Fruit fly (Drosophila melanogaster): ENCODE results near the gene Pi4KIIalpha.

Gene Pi4KIIalpha

dm6 chr3R:5563420-5563819 is at the start of gene Pi4KIIalpha:
TSS of gene Pi4KIIalpha (minus strand) at chr3R:5563652.
- TF ChIP-seq psq (optimal IDR thresholded peaks at IDR 0.05), result no peak

DNA sequence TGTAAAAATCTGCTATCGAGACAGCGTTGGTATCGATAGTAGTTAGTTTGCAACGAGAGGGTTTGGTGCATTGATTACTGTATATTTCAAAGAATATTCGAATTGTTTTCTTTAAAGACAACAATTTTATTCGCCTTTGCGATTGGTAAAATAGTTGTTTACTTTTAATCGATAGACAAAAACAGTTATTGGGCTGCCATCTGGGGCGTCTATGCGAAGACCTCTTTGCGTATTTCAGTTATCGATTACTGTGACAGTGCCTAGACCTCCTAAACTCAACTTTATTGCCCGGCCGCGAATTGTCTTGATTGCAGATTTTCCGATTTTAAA is 49.6 kb upstream of the Pi4KIIalpha start, which contains the start of gene Atu:
Gene Atu (plus strand): TSS at position 245 of the 330 bp plus-strand sequence.
- TF ChIP-seq psq (optimal IDR thresholded peaks at IDR 0.05) (no peak), Sin3A (optimal IDR thresholded peaks at IDR 0.05) (no peak), insv (optimal IDR thresholded peaks at IDR 0.05) (no peak), h (optimal IDR thresholded peaks at IDR 0.05) (no peak), ttk (optimal IDR thresholded peaks at IDR 0.05) (no peak), Myc (optimal IDR thresholded peaks at IDR 0.05) (no peak)

- TF ChIP-seq ttk (optimal IDR thresholded peaks at IDR 0.05) (no peak), insv (optimal IDR thresholded peaks at IDR 0.05) (no peak), h (optimal IDR thresholded peaks at IDR 0.05) (no peak)
Observed at dm6 chr3R:5612372-5613113, 49.1 kb upstream of the Pi4KIIalpha start, which contains the start of gene Rga. TSS of gene Rga (minus strand) at chr3R:5613112.

DNA sequence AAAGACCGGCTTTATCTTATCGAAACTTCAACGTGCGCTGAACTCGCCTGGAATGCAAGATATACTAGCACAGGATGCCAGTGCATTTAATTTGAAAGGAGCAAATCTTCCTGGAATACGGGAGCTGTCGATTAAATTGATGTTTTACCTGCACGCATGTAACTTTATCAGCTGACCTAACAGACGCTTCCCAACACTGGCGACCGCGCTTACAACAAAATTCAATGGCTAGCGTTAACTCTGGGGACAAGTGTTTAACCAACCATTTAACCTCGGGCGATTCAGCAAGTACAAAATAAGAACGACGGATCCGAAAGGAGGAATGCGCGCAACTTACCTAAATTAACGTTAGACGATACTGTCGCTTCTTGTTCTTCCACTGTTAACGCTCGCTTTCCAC is 48.3 kb upstream of the Pi4KIIalpha start:
- TF ChIP-seq ttk (optimal IDR thresholded peaks at IDR 0.05) (no peak), psq (optimal IDR thresholded peaks at IDR 0.05) (no peak), Sin3A (optimal IDR thresholded peaks at IDR 0.05) (no peak), Myc (optimal IDR thresholded peaks at IDR 0.05) (no peak), insv (optimal IDR thresholded peaks at IDR 0.05) (no peak), h (optimal IDR thresholded peaks at IDR 0.05) (no peak)

dm6 chr3R:5611167-5611566 is 47.7 kb upstream of the Pi4KIIalpha start:
- TF ChIP-seq ttk (optimal IDR thresholded peaks at IDR 0.05), result no peak
- TF ChIP-seq h (optimal IDR thresholded peaks at IDR 0.05), result no peak
- TF ChIP-seq psq (optimal IDR thresholded peaks at IDR 0.05), result no peak
- no peak for TF ChIP-seq insv (optimal IDR thresholded peaks at IDR 0.05)
- no peak for TF ChIP-seq Sin3A (optimal IDR thresholded peaks at IDR 0.05)
- TF ChIP-seq Myc (optimal IDR thresholded peaks at IDR 0.05), result no peak

dm6 chr3R:5610656-5611055 is 47.2 kb upstream of the Pi4KIIalpha start:
- TF ChIP-seq insv (optimal IDR thresholded peaks at IDR 0.05) (no peak), Sin3A (optimal IDR thresholded peaks at IDR 0.05) (no peak), psq (optimal IDR thresholded peaks at IDR 0.05) (no peak), h (optimal IDR thresholded peaks at IDR 0.05) (no peak), Myc (optimal IDR thresholded peaks at IDR 0.05) (no peak), ttk (optimal IDR thresholded peaks at IDR 0.05) (no peak)

DNA sequence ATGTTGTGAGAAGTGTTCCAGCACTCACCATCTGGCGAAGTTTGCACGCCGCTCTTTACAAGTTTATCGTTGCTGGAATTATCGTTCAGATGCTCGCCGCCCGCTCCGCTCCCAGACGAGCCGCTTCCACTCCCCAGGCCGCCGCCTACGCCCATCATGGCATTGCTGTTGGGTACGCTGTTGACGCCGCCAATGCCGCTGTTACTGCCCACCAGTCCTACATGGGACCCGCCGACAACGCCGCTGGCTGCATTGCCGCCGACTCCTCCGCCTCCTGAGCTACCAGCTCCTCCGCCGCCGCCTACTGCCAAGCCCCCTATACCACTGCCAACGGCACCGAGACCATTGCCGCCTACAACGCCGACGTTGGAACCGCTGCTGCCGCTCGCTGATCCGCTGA is 45.0 kb upstream of the Pi4KIIalpha start:
- no peak for TF ChIP-seq ttk (optimal IDR thresholded peaks at IDR 0.05)
- no peak for TF ChIP-seq Sin3A (optimal IDR thresholded peaks at IDR 0.05)
- TF ChIP-seq insv (optimal IDR thresholded peaks at IDR 0.05), result no peak
- no peak for TF ChIP-seq Myc (optimal IDR thresholded peaks at IDR 0.05)
- TF ChIP-seq psq (optimal IDR thresholded peaks at IDR 0.05), result no peak
- no peak for TF ChIP-seq h (optimal IDR thresholded peaks at IDR 0.05)

DNA sequence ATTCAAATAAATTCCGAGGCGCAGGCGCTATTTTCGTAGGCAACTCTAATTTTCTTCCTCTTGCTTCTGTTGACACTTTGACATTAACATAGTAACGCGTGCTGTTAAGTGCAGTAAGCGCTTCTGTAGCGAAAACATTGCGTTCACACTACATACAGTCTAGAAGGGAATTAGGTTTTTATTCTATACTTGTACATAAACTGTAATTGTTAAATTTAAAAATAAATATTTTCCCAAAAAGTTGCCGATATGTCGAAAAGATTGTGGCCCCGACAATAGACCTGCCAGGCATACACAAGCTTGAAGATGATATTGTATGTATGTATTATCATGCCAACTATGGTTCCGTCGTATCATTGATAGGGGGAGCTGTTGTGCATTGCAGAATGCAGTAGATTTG is 43.0 kb upstream of the Pi4KIIalpha start, which contains the start of gene asl:
Gene asl (minus strand): TSS at position 67 of the 400 bp plus-strand sequence.
- TF ChIP-seq h (optimal IDR thresholded peaks at IDR 0.05) (no peak), Myc (optimal IDR thresholded peaks at IDR 0.05) (no peak), psq (optimal IDR thresholded peaks at IDR 0.05) (no peak), ttk (optimal IDR thresholded peaks at IDR 0.05) (no peak), insv (optimal IDR thresholded peaks at IDR 0.05) (no peak), Sin3A (optimal IDR thresholded peaks at IDR 0.05) (no peak)

dm6 chr3R:5601044-5601523 is 37.6 kb upstream of the Pi4KIIalpha start, which contains the start of the genes kra and SecS:
TSS of gene kra (minus strand) at chr3R:5601136.
TSS of gene SecS (plus strand) at chr3R:5601433.
- TF ChIP-seq Myc (optimal IDR thresholded peaks at IDR 0.05) (no peak), Sin3A (optimal IDR thresholded peaks at IDR 0.05) (no peak), h (optimal IDR thresholded peaks at IDR 0.05) (no peak), ttk (optimal IDR thresholded peaks at IDR 0.05) (no peak), insv (optimal IDR thresholded peaks at IDR 0.05) (no peak), psq (optimal IDR thresholded peaks at IDR 0.05) (no peak)

dm6 chr3R:5600361-5601043 is 37.0 kb upstream of the Pi4KIIalpha start:
- TF ChIP-seq ttk (optimal IDR thresholded peaks at IDR 0.05) (no peak), h (optimal IDR thresholded peaks at IDR 0.05) (no peak), psq (optimal IDR thresholded peaks at IDR 0.05) (no peak), insv (optimal IDR thresholded peaks at IDR 0.05) (no peak), Myc (optimal IDR thresholded peaks at IDR 0.05) (no peak), Sin3A (optimal IDR thresholded peaks at IDR 0.05) (no peak)

dm6 chr3R:5599521-5600360 is 36.3 kb upstream of the Pi4KIIalpha start:
- TF ChIP-seq insv (optimal IDR thresholded peaks at IDR 0.05) (no peak), Sin3A (optimal IDR thresholded peaks at IDR 0.05) (no peak), ttk (optimal IDR thresholded peaks at IDR 0.05) (no peak), psq (optimal IDR thresholded peaks at IDR 0.05) (no peak), Myc (optimal IDR thresholded peaks at IDR 0.05) (no peak), h (optimal IDR thresholded peaks at IDR 0.05) (no peak)

dm6 chr3R:5594878-5595277 is 31.4 kb upstream of the Pi4KIIalpha start:
- TF ChIP-seq insv (optimal IDR thresholded peaks at IDR 0.05) (no peak), psq (optimal IDR thresholded peaks at IDR 0.05) (no peak), ttk (optimal IDR thresholded peaks at IDR 0.05) (no peak), Myc (optimal IDR thresholded peaks at IDR 0.05) (no peak), h (optimal IDR thresholded peaks at IDR 0.05) (no peak), Sin3A (optimal IDR thresholded peaks at IDR 0.05) (no peak)
